Fruit fly (Drosophila melanogaster) whole organism, embryonic: ENCODE measurements around the gene inaE.

ENCODE experiments used
- CG10321 ChIP-seq: fragments of 200-800 bp; sonication (Bioruptor generic); IDR thresholded peaks from 2 replicates; pipeline ENCODE4 v1.3.6; 2022; ENCODE audit warnings: missing biosample characterization, missing genetic modification characterization
- CG14014 ChIP-seq: fragments of 200-800 bp; sonication (Bioruptor generic); IDR thresholded peaks from 2 replicates; pipeline ENCODE4 v1.3.6; 2022; ENCODE audit warnings: missing biosample characterization, missing genetic modification characterization
- CG15011 ChIP-seq: fragments of 200-800 bp; sonication (Bioruptor generic); optimal IDR thresholded peaks from 3 replicates; lab custom pipeline; 2018; ENCODE audit warnings: missing biosample characterization, mild to moderate bottlenecking, missing genetic modification characterization
- CG2120 ChIP-seq: fragments of 200-800 bp; sonication (Bioruptor generic); optimal IDR thresholded peaks from 3 replicates; lab custom pipeline; 2016; ENCODE audit warnings: missing biosample characterization, missing genetic modification characterization
- CG2875 ChIP-seq: fragments of 200-800 bp; sonication (Bioruptor generic); optimal IDR thresholded peaks from 2 replicates; lab custom pipeline; 2017; ENCODE audit warnings: missing biosample characterization, mild to moderate bottlenecking, missing genetic modification characterization, missing genetic modification reagents
- CG30403 ChIP-seq: fragments of 200-800 bp; sonication (Bioruptor generic); optimal IDR thresholded peaks from 3 replicates; lab custom pipeline; 2016; ENCODE audit warnings: missing biosample characterization, missing genetic modification characterization
- CG31388 ChIP-seq: fragments of 200-800 bp; sonication (Bioruptor generic); optimal IDR thresholded peaks from 2 replicates; lab custom pipeline; 2016; ENCODE audit warnings: missing biosample characterization, missing genetic modification characterization
- CG31441 ChIP-seq: fragments of 200-800 bp; sonication (Bioruptor generic); IDR thresholded peaks from 2 replicates; pipeline ENCODE4 v1.3.6; 2022; ENCODE audit warnings: missing biosample characterization, missing genetic modification characterization
- CG32772 ChIP-seq: fragments of 200-800 bp; sonication (Bioruptor generic); IDR thresholded peaks from 2 replicates; pipeline ENCODE4 v1.3.6; 2022; ENCODE audit warnings: missing biosample characterization, missing genetic modification characterization
- CG3407 ChIP-seq: fragments of 200-800 bp; sonication (Bioruptor generic); optimal IDR thresholded peaks from 2 replicates; lab custom pipeline; 2018; ENCODE audit warnings: missing biosample characterization, mild to moderate bottlenecking, missing genetic modification characterization
- CG34224 ChIP-seq: fragments of 200-800 bp; sonication (Bioruptor generic); IDR thresholded peaks from 3 replicates; pipeline ENCODE4 v1.3.6; 2022; ENCODE audit warnings: missing biosample characterization, missing genetic modification characterization; ENCODE audit not compliant: partially characterized antibody
- CG3995 ChIP-seq: fragments of 200-800 bp; sonication (Bioruptor generic); optimal IDR thresholded peaks from 3 replicates; lab custom pipeline; 2016; ENCODE audit warnings: missing biosample characterization, missing genetic modification characterization
- CG4282 ChIP-seq: fragments of 200-800 bp; sonication (Bioruptor generic); optimal IDR thresholded peaks from 2 replicates; lab custom pipeline; 2016; ENCODE audit warnings: missing biosample characterization, missing genetic modification characterization
- CG5245 ChIP-seq: fragments of 200-800 bp; sonication (Bioruptor generic); optimal IDR thresholded peaks from 3 replicates; lab custom pipeline; 2016; ENCODE audit warnings: missing biosample characterization, missing genetic modification characterization
- CG7745 ChIP-seq: fragments of 200-800 bp; sonication (Bioruptor generic); optimal IDR thresholded peaks from 2 replicates; lab custom pipeline; 2018; ENCODE audit warnings: missing biosample characterization, mild to moderate bottlenecking, missing genetic modification characterization, moderate library complexity
- CG7987 ChIP-seq: fragments of 200-800 bp; sonication (Bioruptor generic); optimal IDR thresholded peaks from 2 replicates; lab custom pipeline; 2018; ENCODE audit warnings: missing biosample characterization, mild to moderate bottlenecking, missing genetic modification characterization, moderate library complexity
- CG8388 ChIP-seq: fragments of 200-800 bp; sonication (Bioruptor generic); optimal IDR thresholded peaks from 2 replicates; lab custom pipeline; 2019; ENCODE audit warnings: missing biosample characterization, mild to moderate bottlenecking, missing genetic modification characterization, moderate library complexity
- CG8478 ChIP-seq: fragments of >200 bp; optimal IDR thresholded peaks from 2 replicates; lab custom pipeline; 2018
- Camta ChIP-seq: fragments of 200-800 bp; sonication (Bioruptor generic); optimal IDR thresholded peaks from 2 replicates; lab custom pipeline; 2016; ENCODE audit warnings: missing biosample characterization, missing genetic modification characterization
- D ChIP-seq, 2 experiments: fragments of 200-800 bp in 1 of 2; fragments of >200 bp in 1 of 2; sonication (Bioruptor generic) in 1 of 2; optimal IDR thresholded peaks; 2 replicates in 1 of 2; 3 replicates in 1 of 2; lab custom pipeline; 2017; ENCODE audit warnings: mild to moderate bottlenecking in 1 of 2, missing biosample characterization in 1 of 2, missing genetic modification characterization in 1 of 2, missing genetic modification reagents in 1 of 2
- Dp ChIP-seq: fragments of 200-800 bp; sonication (Bioruptor generic); optimal IDR thresholded peaks from 2 replicates; lab custom pipeline; 2018; ENCODE audit warnings: missing biosample characterization, mild to moderate bottlenecking, missing genetic modification characterization, moderate library complexity
- Dref ChIP-seq: fragments of 200-800 bp; sonication (Bioruptor generic); IDR thresholded peaks from 2 replicates; pipeline ENCODE4 v1.3.6; 2022; ENCODE audit warnings: missing biosample characterization, missing genetic modification characterization
- Elba2 ChIP-seq: fragments of 200-800 bp; sonication (Bioruptor generic); optimal IDR thresholded peaks from 3 replicates; lab custom pipeline; 2016; ENCODE audit warnings: missing biosample characterization, missing genetic modification characterization
- HmgZ ChIP-seq: fragments of 200-800 bp; sonication (Bioruptor generic); optimal IDR thresholded peaks from 2 replicates; lab custom pipeline; 2018; ENCODE audit warnings: missing biosample characterization, mild to moderate bottlenecking, missing genetic modification characterization
- Meics ChIP-seq: fragments of 200-800 bp; sonication (Bioruptor generic); optimal IDR thresholded peaks from 2 replicates; lab custom pipeline; 2017; ENCODE audit warnings: missing biosample characterization, mild to moderate bottlenecking, missing genetic modification characterization
- Myb ChIP-seq: fragments of 200-800 bp; sonication (Bioruptor generic); optimal IDR thresholded peaks from 2 replicates; lab custom pipeline; 2016; ENCODE audit warnings: missing biosample characterization, missing genetic modification characterization
- NC2β ChIP-seq: fragments of 200-800 bp; sonication (Bioruptor generic); optimal IDR thresholded peaks from 2 replicates; lab custom pipeline; 2016; ENCODE audit warnings: missing biosample characterization, missing genetic modification characterization
- Oli ChIP-seq: fragments of 200-800 bp; sonication (Bioruptor generic); optimal IDR thresholded peaks from 2 replicates; lab custom pipeline; 2018; ENCODE audit warnings: missing biosample characterization, mild to moderate bottlenecking, missing genetic modification characterization, moderate library complexity
- Rfx ChIP-seq: fragments of 200-800 bp; sonication (Bioruptor generic); IDR thresholded peaks from 2 replicates; pipeline ENCODE4 v1.3.6; 2022; ENCODE audit warnings: missing biosample characterization, missing genetic modification characterization
- Sry-δ ChIP-seq: fragments of 200-800 bp; sonication (Bioruptor generic); optimal IDR thresholded peaks from 2 replicates; lab custom pipeline; 2016; ENCODE audit warnings: missing biosample characterization, missing genetic modification characterization
- Trl ChIP-seq, 3 experiments: fragments of >200 bp in 2 of 3; fragments of 200-800 bp in 1 of 3; sonication (Bioruptor generic) in 1 of 3; optimal IDR thresholded peaks; 2 replicates in 1 of 3; 3 replicates in 2 of 3; lab custom pipeline; 2016 to 2017; ENCODE audit warnings: missing biosample characterization in 1 of 3, missing genetic modification characterization in 1 of 3
- Xrp1 ChIP-seq: fragments of 200-800 bp; sonication (Bioruptor generic); IDR thresholded peaks from 2 replicates; pipeline ENCODE4 v1.3.6; 2022; ENCODE audit warnings: missing biosample characterization, missing genetic modification characterization
- ase ChIP-seq: fragments of 200-800 bp; sonication (Bioruptor generic); IDR thresholded peaks from 3 replicates; pipeline ENCODE4 v1.3.6; 2022; ENCODE audit warnings: missing biosample characterization, missing genetic modification characterization
- bsh ChIP-seq, 2 experiments: fragments of 200-800 bp; sonication (Bioruptor generic); optimal IDR thresholded peaks; 2 replicates each; lab custom pipeline; 2017 to 2018; ENCODE audit warnings: mild to moderate bottlenecking in 2 of 2, missing biosample characterization in 2 of 2, missing genetic modification characterization in 2 of 2, moderate library complexity in 1 of 2
- dan ChIP-seq: fragments of 200-800 bp; sonication (Bioruptor generic); IDR thresholded peaks from 2 replicates; pipeline ENCODE4 v1.3.6; 2022; ENCODE audit warnings: missing biosample characterization, missing genetic modification characterization
- dm ChIP-seq: fragments of 200-800 bp; sonication (Bioruptor generic); optimal IDR thresholded peaks from 3 replicates; lab custom pipeline; 2016; ENCODE audit warnings: missing biosample characterization, missing genetic modification characterization
- dmrt11E ChIP-seq: fragments of 200-800 bp; sonication (Bioruptor generic); optimal IDR thresholded peaks from 3 replicates; lab custom pipeline; 2018; ENCODE audit warnings: missing biosample characterization, mild to moderate bottlenecking, missing genetic modification characterization, moderate library complexity
- gce ChIP-seq: fragments of 200-800 bp; sonication (Bioruptor generic); IDR thresholded peaks from 3 replicates; pipeline ENCODE4 v1.3.6; 2022; ENCODE audit warnings: missing biosample characterization, missing genetic modification characterization
- hbn ChIP-seq: fragments of 200-800 bp; sonication (Bioruptor generic); IDR thresholded peaks from 2 replicates; pipeline ENCODE4 v1.3.6; 2022; ENCODE audit warnings: missing biosample characterization, missing genetic modification characterization; ENCODE audit not compliant: partially characterized antibody
- insv ChIP-seq, 2 experiments: fragments of 200-800 bp; sonication (Bioruptor generic); optimal IDR thresholded peaks; 3 replicates each; lab custom pipeline; 2016 to 2018; ENCODE audit warnings: missing biosample characterization in 2 of 2, missing genetic modification characterization in 2 of 2
- inv ChIP-seq: fragments of 200-800 bp; sonication (Bioruptor generic); IDR thresholded peaks from 2 replicates; pipeline ENCODE4 v1.3.6; 2022; ENCODE audit warnings: missing biosample characterization, missing genetic modification characterization; ENCODE audit not compliant: partially characterized antibody
- klu ChIP-seq: fragments of 200-800 bp; sonication (Bioruptor generic); IDR thresholded peaks from 2 replicates; pipeline ENCODE4 v1.3.6; 2022; ENCODE audit warnings: missing biosample characterization, missing genetic modification characterization
- lmd ChIP-seq: fragments of 200-800 bp; sonication (Bioruptor generic); IDR thresholded peaks from 2 replicates; pipeline ENCODE4 v1.3.6; 2022; ENCODE audit warnings: missing biosample characterization, missing genetic modification characterization
- nerfin-2 ChIP-seq: fragments of 200-800 bp; sonication (Bioruptor generic); IDR thresholded peaks from 2 replicates; pipeline ENCODE4 v1.3.6; 2022; ENCODE audit warnings: missing biosample characterization, missing genetic modification characterization; ENCODE audit not compliant: partially characterized antibody
- nom ChIP-seq: fragments of 200-800 bp; sonication (Bioruptor generic); optimal IDR thresholded peaks from 2 replicates; lab custom pipeline; 2017; ENCODE audit warnings: missing biosample characterization, missing genetic modification characterization, mild to moderate bottlenecking, moderate library complexity, missing genetic modification reagents
- ro ChIP-seq: fragments of 200-800 bp; sonication (Bioruptor generic); IDR thresholded peaks from 2 replicates; pipeline ENCODE4 v1.3.6; 2022; ENCODE audit warnings: missing biosample characterization, missing genetic modification characterization
- slou ChIP-seq: fragments of 200-800 bp; sonication (Bioruptor generic); optimal IDR thresholded peaks from 3 replicates; lab custom pipeline; 2016; ENCODE audit warnings: missing biosample characterization, missing genetic modification characterization
- tap ChIP-seq: fragments of 200-800 bp; optimal IDR thresholded peaks from 3 replicates; lab custom pipeline; 2019; ENCODE audit warnings: missing biosample characterization, mild to moderate bottlenecking, missing genetic modification characterization, moderate library complexity
- tio ChIP-seq: fragments of 200-800 bp; sonication (Bioruptor generic); optimal IDR thresholded peaks from 2 replicates; lab custom pipeline; 2017; ENCODE audit warnings: missing biosample characterization, missing genetic modification characterization, inconsistent platforms
- unpg ChIP-seq: fragments of 200-800 bp; sonication (Bioruptor generic); optimal IDR thresholded peaks from 3 replicates; lab custom pipeline; 2018; ENCODE audit warnings: missing biosample characterization, mild to moderate bottlenecking, missing genetic modification characterization, moderate library complexity
- zfh2 ChIP-seq: fragments of 200-800 bp; sonication (Bioruptor generic); optimal IDR thresholded peaks from 2 replicates; lab custom pipeline; 2016; ENCODE audit warnings: missing biosample characterization, missing genetic modification characterization

Gene inaE

dm6 chrX:13754476-13754875 is 29.0 kb upstream of the inaE start:
- no peak for TF ChIP-seq tap (tag; lab: Kevin White, UChicago)
- peak; percentile 68 for TF ChIP-seq nom (GFP tag; lab: Kevin White, UChicago)
- TF ChIP-seq bsh (GFP tag; optimal IDR thresholded peaks at IDR 0.05; lab: Kevin White, UChicago), result peak in 1 of 2 experiments; percentile 92
- no peak for TF ChIP-seq klu (GFP tag; lab: Robert Waterston, UW)
- no peak for TF ChIP-seq Camta (GFP tag; lab: Kevin White, UChicago)
- TF ChIP-seq CG3407 (GFP tag; lab: Kevin White, UChicago), result no peak
- TF ChIP-seq CG31441 (GFP tag; lab: Robert Waterston, UW), result no peak
- peak; percentile 28; the same call in 1 of the 2 replicates for TF ChIP-seq Rfx (GFP tag; lab: Robert Waterston, UW)
- TF ChIP-seq dan (GFP tag; lab: Robert Waterston, UW), result no peak
- no peak for TF ChIP-seq Oli
- TF ChIP-seq Sry-δ (GFP tag; lab: Kevin White, UChicago), result no peak
- TF ChIP-seq insv (GFP tag; optimal IDR thresholded peaks at IDR 0.05; lab: Kevin White, UChicago), result peak in 1 of 2 experiments; percentile 69
- TF ChIP-seq dmrt11E (tag; lab: Kevin White, UChicago), result no peak
- TF ChIP-seq CG31388 (GFP tag; lab: Kevin White, UChicago), result no peak
- no peak for TF ChIP-seq Myb (GFP tag; lab: Kevin White, UChicago)
- no peak for TF ChIP-seq lmd (GFP tag; lab: Robert Waterston, UW)
- no peak for TF ChIP-seq Elba2 (GFP tag; lab: Kevin White, UChicago)
- no peak for TF ChIP-seq Dref (GFP tag; lab: Robert Waterston, UW)
- TF ChIP-seq NC2β (GFP tag; lab: Kevin White, UChicago), result no peak
- TF ChIP-seq ro (GFP tag; lab: Robert Waterston, UW), result no peak
- no peak for TF ChIP-seq CG14014
- TF ChIP-seq tio (GFP tag; lab: Kevin White, UChicago), result no peak
- no peak for TF ChIP-seq hbn (GFP tag; lab: Robert Waterston, UW)
- TF ChIP-seq CG8478 (lab: Kevin White, UChicago), result no peak
- no peak for TF ChIP-seq Xrp1 (GFP tag; lab: Robert Waterston, UW)
- no peak for TF ChIP-seq D (optimal IDR thresholded peaks at IDR 0.05; lab: Kevin White, UChicago)
- TF ChIP-seq D (GFP tag; optimal IDR thresholded peaks at IDR 0.05; lab: Kevin White, UChicago), result no peak
- TF ChIP-seq CG8388 (GFP tag; lab: Kevin White, UChicago), result no peak
- peak in 1 of 2 experiments; percentile 9 for TF ChIP-seq Trl (optimal IDR thresholded peaks at IDR 0.05; lab: Kevin White, UChicago)
- TF ChIP-seq Trl (GFP tag; optimal IDR thresholded peaks at IDR 0.05; lab: Kevin White, UChicago), result no peak
- no peak for TF ChIP-seq ase (GFP tag; lab: Robert Waterston, UW)
- no peak for TF ChIP-seq CG10321
- TF ChIP-seq nerfin-2, result no peak
- TF ChIP-seq HmgZ, result no peak
- no peak for TF ChIP-seq CG7745 (tag; lab: Kevin White, UChicago)
- no peak for TF ChIP-seq CG30403 (GFP tag; lab: Kevin White, UChicago)
- no peak for TF ChIP-seq zfh2
- TF ChIP-seq CG34224 (GFP tag; lab: Robert Waterston, UW), result no peak
- no peak for TF ChIP-seq CG15011
- TF ChIP-seq Meics (GFP tag; lab: Kevin White, UChicago), result peak; percentile 12
- TF ChIP-seq CG5245 (GFP tag; lab: Kevin White, UChicago), result no peak
- no peak for TF ChIP-seq slou (GFP tag; lab: Kevin White, UChicago)
- TF ChIP-seq CG32772, result no peak
- no peak for TF ChIP-seq CG2875 (GFP tag; lab: Kevin White, UChicago)
- TF ChIP-seq inv (GFP tag; lab: Robert Waterston, UW), result no peak
- TF ChIP-seq CG3995 (GFP tag; lab: Kevin White, UChicago), result no peak
- no peak for TF ChIP-seq CG7987
- TF ChIP-seq Dp (GFP tag; lab: Kevin White, UChicago), result no peak
- no peak for TF ChIP-seq dm (GFP tag; lab: Kevin White, UChicago)
- TF ChIP-seq CG4282 (GFP tag; lab: Kevin White, UChicago), result no peak
- TF ChIP-seq gce, result no peak
- TF ChIP-seq CG2120 (GFP tag; lab: Kevin White, UChicago), result peak; percentile 5
- no peak for TF ChIP-seq unpg (GFP tag; lab: Kevin White, UChicago)
